Worm (Caenorhabditis elegans): ENCODE results near the gene nbet-1.
"Not testable (repeated sequence)": the region's sequence is repeated elsewhere in the genome, so short reads cannot be mapped to it uniquely, and the experiment has no call there.

DNA sequence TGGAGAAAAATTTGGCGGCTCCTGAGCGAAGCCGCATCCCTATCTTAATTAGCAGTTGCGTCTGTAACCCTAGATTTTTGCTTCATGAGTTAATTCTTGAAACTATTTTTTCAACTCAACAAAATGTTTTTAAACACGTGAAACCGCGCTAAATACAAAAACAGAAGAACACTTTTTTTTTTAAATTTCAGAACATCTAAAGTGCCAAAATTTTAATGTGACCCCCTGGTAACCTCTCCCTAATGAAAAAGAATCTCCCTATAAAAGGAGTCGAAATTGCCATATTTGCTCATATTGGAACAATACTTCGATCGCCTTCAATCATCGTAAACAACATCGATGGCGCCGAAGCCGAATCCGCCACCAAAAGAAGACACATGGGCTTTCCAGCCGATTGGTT, 17.3 kb downstream of the nbet-1 start, which contains the start of gene nsph-4.1:
- TF ChIP-seq sptf-1 (tag; optimal IDR thresholded peaks at IDR 0.05); ceh-82 (tag; optimal IDR thresholded peaks at IDR 0.05); snpc-4 (tag; optimal IDR thresholded peaks at IDR 0.05); lin-39 (tag; optimal IDR thresholded peaks at IDR 0.05); fkh-10 (GFP tag; optimal IDR thresholded peaks at IDR 0.05); xbp-1 (tag; optimal IDR thresholded peaks at IDR 0.05); unc-62 (GFP tag; optimal IDR thresholded peaks at IDR 0.05); pag-3 (tag; optimal IDR thresholded peaks at IDR 0.05; ENCODE audit: borderline replicate concordance, insufficient read depth); fos-1 (tag; optimal IDR thresholded peaks at IDR 0.05); ces-1 (GFP tag; optimal IDR thresholded peaks at IDR 0.05); aha-1 (tag; optimal IDR thresholded peaks at IDR 0.05); nhr-47 (tag; optimal IDR thresholded peaks at IDR 0.05); Y116A8C.19 (tag; optimal IDR thresholded peaks at IDR 0.05; ENCODE audit: borderline replicate concordance): not testable (repeated sequence)

Data from whole organism, L1 larva.